Worm (Caenorhabditis elegans) whole organism, young adult: ENCODE data around the gene smg-3.
A peak's percentile ranks its signal among the peaks of the same experiment; 100 is the strongest.

Experiments
- B0336.3 ChIP-seq: fragments of 200-800 bp; sonication (Bioruptor generic); IDR thresholded peaks from 2 replicates; pipeline ENCODE4 v1.3.6; 2022; ENCODE audit warnings: missing genetic modification characterization, missing compliant biosample characterization
- F37B4.10 ChIP-seq: fragments of 200-800 bp; sonication (Bioruptor generic); IDR thresholded peaks from 2 replicates; pipeline ENCODE4 v1.3.6; 2022; ENCODE audit warnings: missing genetic modification characterization, missing compliant biosample characterization
- F39B2.1 ChIP-seq: fragments of 200-800 bp; sonication (Bioruptor generic); IDR thresholded peaks from 2 replicates; pipeline ENCODE4 v1.3.6; 2022; ENCODE audit warnings: missing genetic modification reagents, missing genetic modification characterization, missing compliant biosample characterization
- F55B11.4 ChIP-seq: sonication (generic microtip); optimal IDR thresholded peaks from 2 replicates; lab custom pipeline; 2016; ENCODE audit warnings: missing compliant biosample characterization, missing genetic modification characterization, borderline replicate concordance; ENCODE audit not compliant: insufficient read depth
- F57A8.1 ChIP-seq: fragments of 200-800 bp; sonication (Bioruptor generic); optimal IDR thresholded peaks from 2 replicates; lab custom pipeline; 2018; ENCODE audit warnings: mild to moderate bottlenecking, missing genetic modification characterization, moderate library complexity, missing compliant biosample characterization
- Y95B8A.8 ChIP-seq: fragments of 200-800 bp; sonication (Bioruptor generic); IDR thresholded peaks from 2 replicates; pipeline ENCODE4 v1.3.6; 2022; ENCODE audit warnings: missing genetic modification reagents, missing genetic modification characterization, missing compliant biosample characterization
- attf-3 ChIP-seq: fragments of 200-800 bp; sonication (Bioruptor generic); conservative IDR thresholded peaks from 2 replicates; pipeline ENCODE4 v1.3.6; 2022; ENCODE audit warnings: missing genetic modification reagents, missing genetic modification characterization, missing compliant biosample characterization
- cebp-1 ChIP-seq, 2 experiments: fragments of 200-800 bp in 1 of 2; sonication (Bioruptor generic) in 1 of 2; sonication (generic microtip) in 1 of 2; IDR thresholded peaks in 1 of 2; optimal IDR thresholded peaks in 1 of 2; 2 replicates each; pipeline versions ENCODE4 v1.3.6 to Lab custom; 2017 to 2022; ENCODE audit warnings: missing compliant biosample characterization in 2 of 2, missing genetic modification characterization in 2 of 2, mild to moderate bottlenecking in 1 of 2, missing genetic modification reagents in 1 of 2, moderate library complexity in 1 of 2
- ceh-100 ChIP-seq: fragments of 200-800 bp; sonication (Bioruptor generic); IDR thresholded peaks from 2 replicates; pipeline ENCODE4 v1.3.6; 2022; ENCODE audit warnings: missing genetic modification reagents, missing genetic modification characterization, missing compliant biosample characterization
- ceh-58 ChIP-seq: fragments of 200-800 bp; sonication (Bioruptor generic); IDR thresholded peaks from 2 replicates; pipeline ENCODE4 v1.3.6; 2022; ENCODE audit warnings: missing genetic modification characterization, missing compliant biosample characterization
- dox-1 ChIP-seq: fragments of 200-800 bp; sonication (Bioruptor generic); IDR thresholded peaks from 2 replicates; pipeline ENCODE4 v1.3.6; 2022; ENCODE audit warnings: missing genetic modification reagents, missing genetic modification characterization, missing compliant biosample characterization
- dpff-1 ChIP-seq: sonication (generic microtip); optimal IDR thresholded peaks from 2 replicates; lab custom pipeline; 2017; ENCODE audit warnings: mild to moderate bottlenecking, missing genetic modification characterization, missing compliant biosample characterization
- dpl-1 ChIP-seq: fragments of 150-350 bp; optimal IDR thresholded peaks from 2 replicates; lab custom pipeline; 2014; ENCODE audit warnings: missing biosample characterization, missing genetic modification reagents, missing genetic modification characterization
- efl-1 ChIP-seq: fragments of 150-350 bp; optimal IDR thresholded peaks from 2 replicates; lab custom pipeline; 2014; ENCODE audit warnings: missing biosample characterization, missing genetic modification reagents, missing genetic modification characterization
- ets-4 ChIP-seq: fragments of 200-800 bp; sonication (Bioruptor generic); optimal IDR thresholded peaks from 2 replicates; lab custom pipeline; 2018; ENCODE audit warnings: mild to moderate bottlenecking, missing genetic modification characterization, missing compliant biosample characterization
- fkh-3 ChIP-seq: sonication (generic microtip); optimal IDR thresholded peaks from 2 replicates; lab custom pipeline; 2016; ENCODE audit warnings: mild to moderate bottlenecking, missing genetic modification characterization, missing compliant biosample characterization
- gei-17 ChIP-seq: fragments of 200-800 bp; sonication (Bioruptor generic); optimal IDR thresholded peaks from 2 replicates; lab custom pipeline; 2018; ENCODE audit warnings: mild to moderate bottlenecking, missing genetic modification characterization, missing compliant biosample characterization
- him-1 ChIP-seq: sonication (generic microtip); optimal IDR thresholded peaks from 2 replicates; lab custom pipeline; 2016; ENCODE audit warnings: missing genotype, missing genetic modification reagents, missing genetic modification characterization, missing compliant biosample characterization
- hrde-1 ChIP-seq: sonication (generic microtip); optimal IDR thresholded peaks from 2 replicates; lab custom pipeline; 2016; ENCODE audit warnings: missing genetic modification characterization, mild to moderate bottlenecking, missing compliant biosample characterization, moderate library complexity, missing genotype, missing genetic modification reagents, borderline replicate concordance
- hsf-1 ChIP-seq: fragments of 200-800 bp; sonication (Bioruptor generic); IDR thresholded peaks from 2 replicates; pipeline ENCODE4 v1.3.6; 2022; ENCODE audit warnings: missing genetic modification reagents, missing genetic modification characterization, missing compliant biosample characterization
- let-607 ChIP-seq, 2 experiments: fragments of 200-800 bp in 1 of 2; sonication (Bioruptor generic) in 1 of 2; sonication (generic microtip) in 1 of 2; optimal IDR thresholded peaks; 2 replicates each; lab custom pipeline; 2016 to 2018; ENCODE audit warnings: mild to moderate bottlenecking in 2 of 2, missing compliant biosample characterization in 2 of 2, missing genetic modification characterization in 2 of 2, moderate library complexity in 2 of 2, missing genotype in 1 of 2
- lin-26 ChIP-seq: fragments of 200-800 bp; sonication (Bioruptor generic); IDR thresholded peaks from 2 replicates; pipeline ENCODE4 v1.3.6; 2022; ENCODE audit warnings: missing genetic modification reagents, missing genetic modification characterization, missing compliant biosample characterization
- lin-35 ChIP-seq, 3 experiments: fragments of 150-350 bp in 2 of 3; sonication (generic microtip) in 1 of 3; optimal IDR thresholded peaks; 2 replicates each; lab custom pipeline; 2014 to 2018; ENCODE audit warnings: missing biosample characterization in 3 of 3, missing genetic modification characterization in 3 of 3, missing genetic modification reagents in 3 of 3
- lin-40 ChIP-seq: sonication (generic microtip); optimal IDR thresholded peaks from 2 replicates; lab custom pipeline; 2016; ENCODE audit warnings: missing genetic modification characterization, mild to moderate bottlenecking, missing compliant biosample characterization, missing genotype, missing genetic modification reagents
- lir-1 ChIP-seq: fragments of 200-800 bp; sonication (Bioruptor generic); conservative IDR thresholded peaks from 2 replicates; pipeline ENCODE4 v1.3.6; 2022; ENCODE audit warnings: missing genetic modification reagents, missing genetic modification characterization, missing compliant biosample characterization
- lsl-1 ChIP-seq: fragments of 200-800 bp; sonication (Bioruptor generic); optimal IDR thresholded peaks from 2 replicates; lab custom pipeline; 2018; ENCODE audit warnings: mild to moderate bottlenecking, missing genetic modification characterization, moderate library complexity, missing compliant biosample characterization
- lsy-27 ChIP-seq: sonication (generic microtip); optimal IDR thresholded peaks from 2 replicates; lab custom pipeline; 2017; ENCODE audit warnings: missing genetic modification characterization, mild to moderate bottlenecking, missing compliant biosample characterization, antibody characterized with exemption, missing genotype, borderline replicate concordance; ENCODE audit not compliant: insufficient read depth
- madf-3 ChIP-seq: fragments of 200-800 bp; sonication (Bioruptor generic); IDR thresholded peaks from 2 replicates; pipeline ENCODE4 v1.3.6; 2022; ENCODE audit warnings: missing genetic modification reagents, missing genetic modification characterization, missing compliant biosample characterization
- mes-4 ChIP-seq: sonication (generic microtip); optimal IDR thresholded peaks from 2 replicates; lab custom pipeline; 2016; ENCODE audit warnings: missing genotype, missing genetic modification characterization, missing compliant biosample characterization
- nfya-1 ChIP-seq: sonication (generic microtip); optimal IDR thresholded peaks from 2 replicates; lab custom pipeline; 2017; ENCODE audit warnings: antibody characterized with exemption, missing compliant biosample characterization, missing genetic modification characterization, borderline replicate concordance; ENCODE audit not compliant: insufficient read depth
- nfya-2 ChIP-seq: fragments of 200-800 bp; sonication (Bioruptor generic); IDR thresholded peaks from 2 replicates; pipeline ENCODE4 v1.3.6; 2022; ENCODE audit warnings: missing genetic modification reagents, missing genetic modification characterization, missing compliant biosample characterization
- nhr-120 ChIP-seq: fragments of 200-800 bp; sonication (Bioruptor generic); IDR thresholded peaks from 2 replicates; pipeline ENCODE4 v1.3.6; 2022; ENCODE audit warnings: missing genetic modification characterization, missing compliant biosample characterization
- nhr-179 ChIP-seq: sonication (generic microtip); optimal IDR thresholded peaks from 2 replicates; lab custom pipeline; 2016; ENCODE audit warnings: mild to moderate bottlenecking, missing genetic modification characterization, missing compliant biosample characterization
- nhr-80 ChIP-seq: sonication (generic microtip); optimal IDR thresholded peaks from 2 replicates; lab custom pipeline; 2016; ENCODE audit warnings: missing genetic modification characterization, missing compliant biosample characterization
- pbrm-1 ChIP-seq: fragments of 200-800 bp; sonication (Bioruptor generic); IDR thresholded peaks from 2 replicates; pipeline ENCODE4 v1.3.6; 2022; ENCODE audit warnings: missing genetic modification reagents, missing genetic modification characterization, missing compliant biosample characterization
- repo-1 ChIP-seq: sonication (generic microtip); optimal IDR thresholded peaks from 2 replicates; lab custom pipeline; 2017; ENCODE audit warnings: mild to moderate bottlenecking, missing genetic modification characterization, missing compliant biosample characterization
- rpc-1 ChIP-seq, 2 experiments: fragments of 150-350 bp in 1 of 2; sonication (generic microtip) in 1 of 2; optimal IDR thresholded peaks; 2 replicates each; lab custom pipeline; 2014 to 2018; ENCODE audit warnings: missing biosample characterization in 1 of 2, missing genetic modification characterization in 1 of 2, missing genetic modification reagents in 1 of 2, missing genotype in 1 of 2
- snpc-1.3 ChIP-seq: sonication (generic microtip); optimal IDR thresholded peaks from 2 replicates; lab custom pipeline; 2017; ENCODE audit warnings: missing genetic modification characterization, mild to moderate bottlenecking, missing compliant biosample characterization, antibody characterized with exemption, moderate library complexity, missing genotype, missing genetic modification reagents; ENCODE audit not compliant: insufficient read depth
- snpc-3.4 ChIP-seq: sonication (generic microtip); optimal IDR thresholded peaks from 2 replicates; lab custom pipeline; 2017; ENCODE audit warnings: missing genetic modification characterization, mild to moderate bottlenecking, missing compliant biosample characterization, antibody characterized with exemption, moderate library complexity, missing genotype, missing genetic modification reagents
- ztf-22 ChIP-seq: fragments of 200-800 bp; sonication (Bioruptor generic); optimal IDR thresholded peaks from 2 replicates; lab custom pipeline; 2018; ENCODE audit warnings: mild to moderate bottlenecking, missing genetic modification characterization, moderate library complexity, missing compliant biosample characterization

The smg-3 gene

DNA sequence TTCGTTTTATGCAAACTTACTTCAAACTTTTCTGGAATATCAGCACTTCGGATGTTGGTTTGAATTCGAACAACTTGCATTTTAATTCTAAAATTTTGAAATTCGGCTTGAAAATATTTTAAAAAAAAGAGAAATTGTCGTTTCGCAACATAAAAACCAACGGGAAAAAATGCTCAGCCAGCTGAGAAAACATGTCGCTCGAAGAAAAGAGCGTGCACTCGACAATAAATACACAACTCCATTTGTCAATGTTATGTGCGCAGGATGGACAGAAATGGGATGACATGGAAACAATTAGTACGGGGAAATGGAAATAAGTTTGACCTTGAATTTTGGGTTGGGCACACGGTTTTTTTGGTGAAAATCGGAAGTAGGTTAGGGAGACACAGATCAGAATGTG, 37.0 kb downstream of the smg-3 start, which contains the start of gene mif-4:
TSS of gene mif-4 (minus strand) at position 87 of the 400 bp plus-strand sequence.
- TF ChIP-seq efl-1 (GFP tag; lab: Kevin White, UChicago) (no peak), cebp-1 (GFP tag; IDR thresholded peaks at IDR 0.05; lab: Robert Waterston, UW) (no peak), cebp-1 (tag; optimal IDR thresholded peaks at IDR 0.05; lab: Kevin White, UChicago) (peak; percentile 51), fkh-3 (tag; lab: Kevin White, UChicago) (no peak), lin-26 (GFP tag; lab: Robert Waterston, UW) (no peak), lin-40 (tag; lab: Kevin White, UChicago) (no peak), lin-35 (GFP tag; optimal IDR thresholded peaks at IDR 0.05; lab: Kevin White, UChicago) (no peak), lsy-27 (tag; lab: Kevin White, UChicago) (no peak), F39B2.1 (GFP tag; lab: Robert Waterston, UW) (no peak), F55B11.4 (tag; lab: Kevin White, UChicago) (no peak)

DNA sequence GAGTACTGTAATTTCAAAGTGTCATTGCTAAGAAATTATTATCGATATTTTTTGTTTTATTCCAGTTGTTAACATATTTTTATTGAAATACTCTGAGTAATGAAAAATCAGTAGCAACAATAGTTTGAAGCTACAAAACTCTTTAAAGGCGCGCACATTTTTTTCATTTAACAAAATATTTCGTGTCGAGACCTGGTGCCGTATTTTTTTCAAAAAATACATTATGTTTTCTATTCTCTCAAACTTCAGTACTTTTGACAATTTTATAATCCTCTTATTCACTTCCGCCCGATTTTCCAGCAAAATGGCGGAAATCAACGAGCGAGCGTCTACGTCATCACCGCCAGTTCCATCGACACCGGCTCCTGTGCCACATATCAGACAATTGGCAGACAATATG, 39.0 kb downstream of the smg-3 start, which contains the start of gene blos-2:
TSS of gene blos-2 (plus strand) at position 301 of the 400 bp plus-strand sequence.
- no peak for TF ChIP-seq lir-1 (GFP tag; lab: Robert Waterston, UW)
- peak; percentile 17 for TF ChIP-seq repo-1

DNA sequence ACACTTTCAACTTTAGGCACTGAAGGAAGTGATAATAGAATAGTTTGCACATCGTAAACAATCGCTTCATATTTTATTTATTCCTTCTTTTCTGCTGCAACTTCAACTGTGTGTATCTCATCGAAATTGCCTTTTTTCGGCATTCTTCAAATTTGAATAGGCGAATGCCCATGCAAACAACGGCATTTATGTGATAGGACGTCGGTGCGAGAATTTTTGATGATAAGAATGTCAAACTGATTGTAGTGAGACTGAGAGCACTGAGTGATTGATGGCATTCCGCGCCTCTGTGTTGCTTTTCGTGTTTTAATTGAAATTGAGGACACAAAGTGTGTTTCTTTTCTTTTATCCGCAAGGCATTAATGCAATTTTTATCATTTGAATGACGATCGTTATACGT, 42.1 kb downstream of the smg-3 start:
- TF ChIP-seq cebp-1 (GFP tag; IDR thresholded peaks at IDR 0.05; lab: Robert Waterston, UW) (no peak), cebp-1 (tag; optimal IDR thresholded peaks at IDR 0.05; lab: Kevin White, UChicago) (peak; percentile 40), attf-3 (GFP tag; lab: Robert Waterston, UW) (no peak), nhr-120 (GFP tag; lab: Robert Waterston, UW) (no peak), F37B4.10 (GFP tag; lab: Robert Waterston, UW) (no peak), B0336.3 (GFP tag; lab: Robert Waterston, UW) (0 out of 2 replicates have a peak, but pooled peaks have one; percentile 32), pbrm-1 (GFP tag; lab: Robert Waterston, UW) (no peak), lir-1 (GFP tag; lab: Robert Waterston, UW) (no peak), ets-4 (GFP tag; lab: Kevin White, UChicago) (no peak), nhr-80 (tag; lab: Kevin White, UChicago) (peak; percentile 88), F57A8.1 (GFP tag; lab: Kevin White, UChicago) (no peak), nhr-179 (tag; lab: Kevin White, UChicago) (no peak), snpc-1.3 (tag; lab: Kevin White, UChicago) (no peak), snpc-3.4 (tag; lab: Kevin White, UChicago) (no peak), him-1 (tag; lab: Kevin White, UChicago) (no peak), ceh-58 (GFP tag; lab: Robert Waterston, UW) (0 out of 2 replicates have a peak, but pooled peaks have one; percentile 29), let-607 (tag; optimal IDR thresholded peaks at IDR 0.05; lab: Kevin White, UChicago) (no peak), ceh-100 (GFP tag; lab: Robert Waterston, UW) (no peak), dpff-1 (tag; lab: Kevin White, UChicago) (no peak), dox-1 (GFP tag; lab: Robert Waterston, UW) (peak; percentile 57), madf-3 (GFP tag; lab: Robert Waterston, UW) (no peak), hsf-1 (GFP tag; lab: Robert Waterston, UW) (no peak), nfya-1 (tag; lab: Kevin White, UChicago) (no peak)

DNA sequence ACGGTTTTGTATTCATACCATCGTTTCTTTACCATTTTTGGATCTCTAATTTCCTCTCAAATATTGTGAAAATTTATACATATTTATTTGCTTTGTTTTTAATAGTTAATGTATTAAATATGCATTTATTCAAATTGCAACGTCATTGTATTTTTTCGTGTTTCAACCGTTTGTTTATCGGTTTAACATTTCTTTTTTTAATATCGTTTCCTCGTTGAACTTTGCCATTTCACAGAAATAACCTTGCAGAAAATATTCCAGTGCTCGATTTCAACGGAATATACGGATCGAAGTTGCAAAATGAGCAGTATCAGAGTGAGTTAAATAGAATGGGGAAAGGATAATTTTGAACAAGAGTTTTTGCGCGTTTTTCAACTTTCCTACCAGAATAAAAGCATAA, 43.6 kb downstream of the smg-3 start, which contains the start of gene seu-1:
TSS of gene seu-1 (plus strand) at position 301 of the 400 bp plus-strand sequence.
- TF ChIP-seq ztf-22, result no peak
- TF ChIP-seq Y95B8A.8 (GFP tag; lab: Robert Waterston, UW), result no peak
- no peak for TF ChIP-seq gei-17 (GFP tag; lab: Kevin White, UChicago)
- no peak for TF ChIP-seq mes-4
- TF ChIP-seq lin-40 (tag; lab: Kevin White, UChicago), result no peak
- TF ChIP-seq dpl-1 (GFP tag; lab: Kevin White, UChicago), result no peak
- TF ChIP-seq snpc-1.3 (tag; lab: Kevin White, UChicago), result no peak
- TF ChIP-seq hrde-1 (tag; lab: Kevin White, UChicago), result no peak
- no peak for TF ChIP-seq lsy-27 (tag; lab: Kevin White, UChicago)
- no peak for TF ChIP-seq rpc-1 (optimal IDR thresholded peaks at IDR 0.05; lab: Kevin White, UChicago)
- TF ChIP-seq rpc-1 (tag; optimal IDR thresholded peaks at IDR 0.05; lab: Kevin White, UChicago), result no peak
- no peak for TF ChIP-seq him-1 (tag; lab: Kevin White, UChicago)
- TF ChIP-seq nfya-2 (GFP tag; lab: Robert Waterston, UW), result no peak
- no peak for TF ChIP-seq lsl-1
